Fruit fly (Drosophila melanogaster) whole organism, pupa: Measurements from ENCODE around the gene Srg3.

ENCODE experiments used
- CG10348 ChIP-seq: fragments of 200-800 bp; sonication (Bioruptor generic); IDR thresholded peaks from 2 replicates; pipeline ENCODE4 v1.3.6; 2022; ENCODE audit warnings: missing biosample characterization, missing genetic modification characterization
- CG12605 ChIP-seq: fragments of 200-800 bp; sonication (Bioruptor generic); IDR thresholded peaks from 2 replicates; pipeline ENCODE4 v1.3.6; 2022; ENCODE audit warnings: missing biosample characterization, missing genetic modification characterization
- CG13204 ChIP-seq: fragments of 200-800 bp; sonication (Bioruptor generic); optimal IDR thresholded peaks from 2 replicates; lab custom pipeline; 2018; ENCODE audit warnings: missing biosample characterization, mild to moderate bottlenecking, missing genetic modification characterization, moderate library complexity
- CG14655 ChIP-seq: fragments of 200-800 bp; sonication (Bioruptor generic); optimal IDR thresholded peaks from 3 replicates; lab custom pipeline; 2017; ENCODE audit warnings: mild to moderate bottlenecking, missing biosample characterization, missing genetic modification reagents, missing genetic modification characterization
- CG15710 ChIP-seq: fragments of 200-800 bp; sonication (Bioruptor generic); optimal IDR thresholded peaks from 2 replicates; lab custom pipeline; 2018; ENCODE audit warnings: missing biosample characterization, mild to moderate bottlenecking, missing genetic modification characterization, moderate library complexity
- CG17806 ChIP-seq: fragments of 200-800 bp; sonication (Bioruptor generic); optimal IDR thresholded peaks from 2 replicates; lab custom pipeline; 2018; ENCODE audit warnings: missing biosample characterization, mild to moderate bottlenecking, missing genetic modification characterization, moderate library complexity
- CG32121 ChIP-seq: fragments of 200-800 bp; sonication (Bioruptor generic); IDR thresholded peaks from 2 replicates; pipeline ENCODE4 v1.3.6; 2022; ENCODE audit warnings: missing biosample characterization, missing genetic modification characterization
- CG34367 ChIP-seq: fragments of 200-800 bp; sonication (Bioruptor generic); optimal IDR thresholded peaks from 2 replicates; lab custom pipeline; 2018; ENCODE audit warnings: missing biosample characterization, mild to moderate bottlenecking, missing genetic modification characterization
- CG4496 ChIP-seq: fragments of 200-800 bp; sonication (Bioruptor generic); IDR thresholded peaks from 3 replicates; pipeline ENCODE4 v1.3.6; 2022; ENCODE audit warnings: missing biosample characterization, missing genetic modification characterization
- CG8159 ChIP-seq: fragments of 200-800 bp; sonication (Bioruptor generic); optimal IDR thresholded peaks from 3 replicates; lab custom pipeline; 2018; ENCODE audit warnings: missing biosample characterization, mild to moderate bottlenecking, missing genetic modification characterization, moderate library complexity
- CG8301 ChIP-seq: fragments of 200-800 bp; sonication (Bioruptor generic); optimal IDR thresholded peaks from 2 replicates; lab custom pipeline; 2018; ENCODE audit warnings: missing biosample characterization, mild to moderate bottlenecking, missing genetic modification characterization
- CG9948 ChIP-seq: fragments of 200-800 bp; sonication (Bioruptor generic); optimal IDR thresholded peaks from 2 replicates; lab custom pipeline; 2018; ENCODE audit warnings: missing biosample characterization, mild to moderate bottlenecking, missing genetic modification characterization, moderate library complexity
- D1 ChIP-seq: fragments of 200-800 bp; sonication (Bioruptor generic); optimal IDR thresholded peaks from 2 replicates; lab custom pipeline; 2018; ENCODE audit warnings: missing biosample characterization, mild to moderate bottlenecking, missing genetic modification characterization, moderate library complexity
- EcR ChIP-seq: fragments of 200-800 bp; sonication (Bioruptor generic); optimal IDR thresholded peaks from 3 replicates; lab custom pipeline; 2019; ENCODE audit warnings: missing biosample characterization, missing genetic modification characterization, mild to moderate bottlenecking, moderate library complexity, missing genetic modification reagents
- Ets98B ChIP-seq: fragments of 200-800 bp; sonication (Bioruptor generic); IDR thresholded peaks from 2 replicates; pipeline ENCODE4 v1.3.6; 2022; ENCODE audit warnings: missing biosample characterization, missing genetic modification characterization
- Pif1A ChIP-seq: fragments of 200-800 bp; sonication (Bioruptor generic); optimal IDR thresholded peaks from 3 replicates; lab custom pipeline; 2016; ENCODE audit warnings: missing biosample characterization, missing genetic modification characterization
- Pif1B ChIP-seq: fragments of 200-800 bp; sonication (Bioruptor generic); optimal IDR thresholded peaks from 3 replicates; lab custom pipeline; 2016; ENCODE audit warnings: missing biosample characterization, missing genetic modification characterization
- Snoo ChIP-seq: fragments of 200-800 bp; sonication (Bioruptor generic); optimal IDR thresholded peaks from 3 replicates; lab custom pipeline; 2017; ENCODE audit warnings: missing biosample characterization, mild to moderate bottlenecking, missing genetic modification characterization, inconsistent platforms
- fd96Ca ChIP-seq: fragments of 200-800 bp; sonication (Bioruptor generic); IDR thresholded peaks from 3 replicates; pipeline ENCODE4 v1.3.6; 2022; ENCODE audit warnings: missing biosample characterization, missing genetic modification characterization
- gl ChIP-seq: fragments of 200-800 bp; sonication (Bioruptor generic); optimal IDR thresholded peaks from 2 replicates; lab custom pipeline; 2018; ENCODE audit warnings: missing biosample characterization, mild to moderate bottlenecking, missing genetic modification characterization
- rn ChIP-seq: fragments of 200-800 bp; sonication (Bioruptor generic); IDR thresholded peaks from 2 replicates; pipeline ENCODE4 v1.3.6; 2022; ENCODE audit warnings: missing biosample characterization, missing genetic modification characterization

The Srg3 gene

dm6 chr3L:9399013-9399750 lies 43.9 kb upstream of the Srg3 start, which contains the start of gene CG4080:
CG4080 (minus strand) TSS chr3L:9399227.
- TF ChIP-seq CG8159, result peak; percentile 68
- peak; percentile 13 for TF ChIP-seq CG34367 (tag; lab: Kevin White, UChicago)
- no peak for TF ChIP-seq CG15710 (tag; lab: Kevin White, UChicago)
- TF ChIP-seq rn (GFP tag; lab: Robert Waterston, UW), result no peak
- no peak for TF ChIP-seq CG13204 (GFP tag; lab: Kevin White, UChicago)
- no peak for TF ChIP-seq CG9948 (tag; lab: Kevin White, UChicago)
- peak; percentile 28 for TF ChIP-seq Pif1A (GFP tag; lab: Kevin White, UChicago)
- no peak for TF ChIP-seq CG8301 (tag; lab: Kevin White, UChicago)
- TF ChIP-seq CG17806 (tag; lab: Kevin White, UChicago), result no peak
- TF ChIP-seq CG10348 (GFP tag; lab: Robert Waterston, UW), result no peak
- no peak for TF ChIP-seq CG14655
- TF ChIP-seq fd96Ca (GFP tag; lab: Robert Waterston, UW), result no peak
- TF ChIP-seq CG12605 (GFP tag; lab: Robert Waterston, UW), result no peak
- no peak for TF ChIP-seq Pif1B (GFP tag; lab: Kevin White, UChicago)
- no peak for TF ChIP-seq Ets98B (GFP tag; lab: Robert Waterston, UW)
- TF ChIP-seq EcR (GFP tag; lab: Kevin White, UChicago), result peak; percentile 48
- TF ChIP-seq, all 21 proteins: peak for 4

- no peak for TF ChIP-seq CG10348 (GFP tag; lab: Robert Waterston, UW)
- no peak for TF ChIP-seq gl
- no peak for TF ChIP-seq CG34367 (tag; lab: Kevin White, UChicago)
- TF ChIP-seq CG8159, result no peak
- TF ChIP-seq EcR (GFP tag; lab: Kevin White, UChicago), result peak; percentile 63
- TF ChIP-seq Pif1A (GFP tag; lab: Kevin White, UChicago), result no peak
- TF ChIP-seq rn (GFP tag; lab: Robert Waterston, UW), result no peak
These were observed 43.2 kb upstream of the Srg3 start for dm6 chr3L:9399855-9400254.

- TF ChIP-seq Ets98B (GFP tag; lab: Robert Waterston, UW) (no peak; the same call in 1 of the 2 replicates), CG4496 (GFP tag; lab: Robert Waterston, UW) (peak; percentile 8; the same call in 1 of the 3 replicates)
These were observed 42.2 kb upstream of the Srg3 start for dm6 chr3L:9400697-9401353.

- TF ChIP-seq Ets98B (GFP tag; lab: Robert Waterston, UW) (peak; percentile 22; the same call in 1 of the 2 replicates), Pif1B (GFP tag; lab: Kevin White, UChicago) (peak; percentile 21), fd96Ca (GFP tag; lab: Robert Waterston, UW) (no peak), EcR (GFP tag; lab: Kevin White, UChicago) (peak; percentile 23)
- TF ChIP-seq, all 21 proteins: peak for 3
These were observed 41.5 kb upstream of the Srg3 start for dm6 chr3L:9401354-9402156.

dm6 chr3L:9402157-9402890 lies 40.7 kb upstream of the Srg3 start, which contains the start of gene eIF4E1:
eIF4E1 (minus strand) TSS chr3L:9402460.
- no peak for TF ChIP-seq Snoo (tag; lab: Kevin White, UChicago)
- no peak for TF ChIP-seq CG14655
- no peak for TF ChIP-seq CG8301 (tag; lab: Kevin White, UChicago)
- no peak for TF ChIP-seq CG8159
- TF ChIP-seq Pif1B (GFP tag; lab: Kevin White, UChicago), result no peak
- no peak for TF ChIP-seq fd96Ca (GFP tag; lab: Robert Waterston, UW)
- TF ChIP-seq Pif1A (GFP tag; lab: Kevin White, UChicago), result no peak

dm6 chr3L:9404497-9404896 lies 38.5 kb upstream of the Srg3 start, which contains the start of gene Cpr67B:
Cpr67B (plus strand) TSS chr3L:9404797.
- TF ChIP-seq CG9948 (tag; lab: Kevin White, UChicago) (no peak), CG12605 (GFP tag; lab: Robert Waterston, UW) (no peak), Snoo (tag; lab: Kevin White, UChicago) (no peak), fd96Ca (GFP tag; lab: Robert Waterston, UW) (no peak), rn (GFP tag; lab: Robert Waterston, UW) (no peak), EcR (GFP tag; lab: Kevin White, UChicago) (no peak), CG15710 (tag; lab: Kevin White, UChicago) (no peak), CG34367 (tag; lab: Kevin White, UChicago) (no peak), D1 (tag; lab: Kevin White, UChicago) (no peak), Pif1A (GFP tag; lab: Kevin White, UChicago) (no peak), CG32121 (GFP tag; lab: Robert Waterston, UW) (no peak), CG8159 (no peak), CG4496 (GFP tag; lab: Robert Waterston, UW) (no peak)
